Worm (Caenorhabditis elegans) whole organism, young adult: ENCODE data around the gene zmp-5.

ENCODE experiments used
- F33H1.4 ChIP-seq: fragments of 200-800 bp; sonication (Bioruptor generic); IDR thresholded peaks from 2 replicates; pipeline ENCODE4 v1.3.6; 2022; ENCODE audit warnings: missing genetic modification reagents, missing genetic modification characterization, missing compliant biosample characterization
- F57A8.1 ChIP-seq: fragments of 200-800 bp; sonication (Bioruptor generic); optimal IDR thresholded peaks from 2 replicates; lab custom pipeline; 2018; ENCODE audit warnings: mild to moderate bottlenecking, missing genetic modification characterization, moderate library complexity, missing compliant biosample characterization
- F57C9.4 ChIP-seq: sonication (generic microtip); optimal IDR thresholded peaks from 2 replicates; lab custom pipeline; 2017; ENCODE audit warnings: mild to moderate bottlenecking, missing genetic modification characterization, missing compliant biosample characterization
- athp-1 ChIP-seq: sonication (generic microtip); optimal IDR thresholded peaks from 2 replicates; lab custom pipeline; 2017; ENCODE audit warnings: mild to moderate bottlenecking, missing genetic modification characterization, missing compliant biosample characterization
- attf-6 ChIP-seq: fragments of 200-800 bp; sonication (Bioruptor generic); IDR thresholded peaks from 2 replicates; pipeline ENCODE4 v1.3.6; 2022; ENCODE audit warnings: missing genetic modification reagents, missing genetic modification characterization, missing compliant biosample characterization
- ccch-3 ChIP-seq: fragments of 200-800 bp; sonication (Bioruptor generic); optimal IDR thresholded peaks from 2 replicates; lab custom pipeline; 2018; ENCODE audit warnings: mild to moderate bottlenecking, missing genetic modification characterization, missing compliant biosample characterization
- nfya-1 ChIP-seq: sonication (generic microtip); optimal IDR thresholded peaks from 2 replicates; lab custom pipeline; 2017; ENCODE audit warnings: antibody characterized with exemption, missing compliant biosample characterization, missing genetic modification characterization, borderline replicate concordance; ENCODE audit not compliant: insufficient read depth
- nfya-2 ChIP-seq: fragments of 200-800 bp; sonication (Bioruptor generic); IDR thresholded peaks from 2 replicates; pipeline ENCODE4 v1.3.6; 2022; ENCODE audit warnings: missing genetic modification reagents, missing genetic modification characterization, missing compliant biosample characterization
- pha-4 ChIP-seq: fragments of 150-350 bp; sonication (generic microtip); optimal IDR thresholded peaks from 2 replicates; lab custom pipeline; 2014; ENCODE audit warnings: missing biosample characterization, missing genetic modification reagents, missing genetic modification characterization
- tbp1 ChIP-seq: fragments of 200-800 bp; sonication (Bioruptor generic); optimal IDR thresholded peaks from 2 replicates; lab custom pipeline; 2018; ENCODE audit warnings: mild to moderate bottlenecking, missing genetic modification characterization, missing compliant biosample characterization
- unc-62 ChIP-seq: fragments of 150-350 bp; optimal IDR thresholded peaks from 2 replicates; lab custom pipeline; 2014; ENCODE audit warnings: missing biosample characterization, missing genetic modification reagents, missing genetic modification characterization

- TF ChIP-seq nfya-2 (no peak), F33H1.4 (GFP tag; lab: Robert Waterston, UW) (no peak), ccch-3 (no peak), pha-4 (no peak), nfya-1 (tag; lab: Kevin White, UChicago) (no peak), tbp1 (GFP tag; lab: Kevin White, UChicago) (no peak), unc-62 (GFP tag; lab: Kevin White, UChicago) (no peak), attf-6 (GFP tag; lab: Robert Waterston, UW) (no peak), F57C9.4 (tag; lab: Kevin White, UChicago) (no peak), F57A8.1 (GFP tag; lab: Kevin White, UChicago) (no peak), athp-1 (tag; lab: Kevin White, UChicago) (no peak)
These were observed 12.9 kb downstream of the zmp-5 start, which contains the start of gene C02B4.3 for ce11 chrX:12659814-12660213.
